Worm (Caenorhabditis elegans) whole organism, midembryonic: Measurements from ENCODE around the gene his-18.

Source experiments
- T22C8.4 ChIP-seq: fragments of 200-800 bp; sonication (Bioruptor generic); IDR thresholded peaks from 2 replicates; pipeline ENCODE4 v1.3.6; 2022; ENCODE audit warnings: missing genetic modification characterization, missing compliant biosample characterization
- cog-1 ChIP-seq: sonication (generic microtip); optimal IDR thresholded peaks from 2 replicates; lab custom pipeline; 2016; ENCODE audit warnings: missing genetic modification characterization, missing compliant biosample characterization
- flt-1 ChIP-seq: fragments of 200-800 bp; sonication (Bioruptor generic); IDR thresholded peaks from 2 replicates; pipeline ENCODE4 v1.3.6; 2022; ENCODE audit warnings: missing genetic modification characterization, missing compliant biosample characterization
- ref-1 ChIP-seq: fragments of 200-800 bp; sonication (Bioruptor generic); conservative IDR thresholded peaks from 2 replicates; pipeline ENCODE4 v1.3.6; 2022; ENCODE audit warnings: missing genetic modification reagents, missing genetic modification characterization, missing compliant biosample characterization
- ztf-29 ChIP-seq: fragments of 200-800 bp; sonication (Bioruptor generic); IDR thresholded peaks from 2 replicates; pipeline ENCODE4 v1.3.6; 2022; ENCODE audit warnings: missing genetic modification reagents, missing genetic modification characterization, missing compliant biosample characterization

- TF ChIP-seq cog-1 (tag; lab: Kevin White, UChicago) (no peak), flt-1 (GFP tag; lab: Robert Waterston, UW) (no peak), ztf-29 (GFP tag; lab: Robert Waterston, UW) (no peak), ref-1 (GFP tag; lab: Robert Waterston, UW) (no peak), T22C8.4 (no peak)
Observed at ce11 chrV:8935104-8935503, 37.1 kb downstream of the his-18 start.
